Fruit fly (Drosophila melanogaster) whole organism, embryonic: ENCODE results near the gene Karybeta3.
A peak's percentile ranks its signal among the peaks of the same experiment; 100 is the strongest.

Experiments used
- B-H2 ChIP-seq: fragments of 200-800 bp; sonication (Bioruptor generic); optimal IDR thresholded peaks from 2 replicates; lab custom pipeline; 2018; ENCODE audit warnings: missing biosample characterization, mild to moderate bottlenecking, missing genetic modification characterization
- CG11247 ChIP-seq: fragments of 200-800 bp; sonication (Bioruptor generic); IDR thresholded peaks from 2 replicates; pipeline ENCODE4 v1.3.6; 2022; ENCODE audit warnings: missing biosample characterization, missing genetic modification characterization
- CG12155 ChIP-seq: fragments of 200-800 bp; sonication (Bioruptor generic); optimal IDR thresholded peaks from 3 replicates; lab custom pipeline; 2016; ENCODE audit warnings: missing biosample characterization, missing genetic modification characterization
- CG12299 ChIP-seq: fragments of 200-800 bp; sonication (Bioruptor generic); optimal IDR thresholded peaks from 2 replicates; lab custom pipeline; 2018; ENCODE audit warnings: missing biosample characterization, mild to moderate bottlenecking, missing genetic modification characterization
- CG13624 ChIP-seq: fragments of 200-800 bp; sonication (Bioruptor generic); optimal IDR thresholded peaks from 2 replicates; lab custom pipeline; 2016; ENCODE audit warnings: missing biosample characterization, missing genetic modification characterization
- CG14441 ChIP-seq: fragments of 200-800 bp; sonication (Bioruptor generic); IDR thresholded peaks from 2 replicates; pipeline ENCODE4 v1.3.6; 2022; ENCODE audit warnings: missing biosample characterization, missing genetic modification characterization
- CG15073 ChIP-seq: fragments of 200-800 bp; sonication (Bioruptor generic); optimal IDR thresholded peaks from 2 replicates; lab custom pipeline; 2016; ENCODE audit warnings: missing biosample characterization, missing genetic modification characterization
- CG18262 ChIP-seq: fragments of 200-800 bp; optimal IDR thresholded peaks from 3 replicates; lab custom pipeline; 2019; ENCODE audit warnings: missing biosample characterization, mild to moderate bottlenecking, missing genetic modification characterization, moderate library complexity
- CG18764 ChIP-seq: fragments of 200-800 bp; sonication (Bioruptor generic); optimal IDR thresholded peaks from 3 replicates; lab custom pipeline; 2016; ENCODE audit warnings: missing biosample characterization, missing genetic modification characterization
- CG2712 ChIP-seq: fragments of 200-800 bp; optimal IDR thresholded peaks from 3 replicates; lab custom pipeline; 2019; ENCODE audit warnings: missing biosample characterization, mild to moderate bottlenecking, missing genetic modification characterization, moderate library complexity
- CG34422 ChIP-seq: fragments of 200-800 bp; sonication (Bioruptor generic); IDR thresholded peaks from 3 replicates; pipeline ENCODE4 v1.3.6; 2022; ENCODE audit warnings: missing biosample characterization, missing genetic modification characterization
- CG3847 ChIP-seq: fragments of 200-800 bp; sonication (Bioruptor generic); IDR thresholded peaks from 2 replicates; pipeline ENCODE4 v1.3.6; 2022; ENCODE audit warnings: missing biosample characterization, missing genetic modification characterization
- CG6254 ChIP-seq: fragments of 200-800 bp; sonication (Bioruptor generic); optimal IDR thresholded peaks from 3 replicates; lab custom pipeline; 2017; ENCODE audit warnings: mild to moderate bottlenecking, missing biosample characterization, missing genetic modification reagents, missing genetic modification characterization
- CG7786 ChIP-seq: fragments of 200-800 bp; sonication (Bioruptor generic); optimal IDR thresholded peaks from 2 replicates; lab custom pipeline; 2016; ENCODE audit warnings: missing biosample characterization, missing genetic modification characterization
- CG8765 ChIP-seq: fragments of 200-800 bp; sonication (Bioruptor generic); IDR thresholded peaks from 2 replicates; pipeline ENCODE4 v1.3.6; 2022; ENCODE audit warnings: missing biosample characterization, missing genetic modification characterization
- Dip3 ChIP-seq: fragments of 200-800 bp; sonication (Bioruptor generic); optimal IDR thresholded peaks from 3 replicates; lab custom pipeline; 2016; ENCODE audit warnings: missing biosample characterization, missing genetic modification characterization
- Fer1 ChIP-seq: fragments of 200-800 bp; sonication (Bioruptor generic); optimal IDR thresholded peaks from 2 replicates; lab custom pipeline; 2017; ENCODE audit warnings: missing biosample characterization, mild to moderate bottlenecking, missing genetic modification characterization
- Fer2 ChIP-seq: fragments of 200-800 bp; sonication (Bioruptor generic); optimal IDR thresholded peaks from 2 replicates; lab custom pipeline; 2018; ENCODE audit warnings: missing biosample characterization, mild to moderate bottlenecking, missing genetic modification characterization, moderate library complexity
- H15 ChIP-seq: fragments of 200-800 bp; sonication (Bioruptor generic); IDR thresholded peaks from 3 replicates; pipeline ENCODE4 v1.3.6; 2022; ENCODE audit warnings: missing biosample characterization, missing genetic modification characterization
- H2.0 ChIP-seq: fragments of 200-800 bp; sonication (Bioruptor generic); IDR thresholded peaks from 2 replicates; pipeline ENCODE4 v1.3.6; 2022; ENCODE audit warnings: missing biosample characterization, missing genetic modification characterization
- HmgZ ChIP-seq: fragments of 200-800 bp; sonication (Bioruptor generic); optimal IDR thresholded peaks from 2 replicates; lab custom pipeline; 2018; ENCODE audit warnings: missing biosample characterization, mild to moderate bottlenecking, missing genetic modification characterization
- Meics ChIP-seq: fragments of 200-800 bp; sonication (Bioruptor generic); optimal IDR thresholded peaks from 2 replicates; lab custom pipeline; 2017; ENCODE audit warnings: missing biosample characterization, mild to moderate bottlenecking, missing genetic modification characterization
- Ptx1 ChIP-seq: fragments of 200-800 bp; sonication (Bioruptor generic); IDR thresholded peaks from 2 replicates; pipeline ENCODE4 v1.3.6; 2022; ENCODE audit warnings: missing biosample characterization, missing genetic modification characterization
- Sry-β ChIP-seq: fragments of 200-800 bp; sonication (Bioruptor generic); optimal IDR thresholded peaks from 2 replicates; lab custom pipeline; 2018; ENCODE audit warnings: missing biosample characterization, mild to moderate bottlenecking, missing genetic modification characterization, moderate library complexity
- Sry-δ ChIP-seq: fragments of 200-800 bp; sonication (Bioruptor generic); optimal IDR thresholded peaks from 2 replicates; lab custom pipeline; 2016; ENCODE audit warnings: missing biosample characterization, missing genetic modification characterization
- YL-1 ChIP-seq: fragments of 200-800 bp; sonication (Bioruptor generic); optimal IDR thresholded peaks from 3 replicates; lab custom pipeline; 2017; ENCODE audit warnings: missing biosample characterization, mild to moderate bottlenecking, missing genetic modification characterization
- ara ChIP-seq: fragments of 200-800 bp; sonication (Bioruptor generic); IDR thresholded peaks from 2 replicates; pipeline ENCODE4 v1.3.6; 2022; ENCODE audit warnings: missing biosample characterization, missing genetic modification characterization
- bbx ChIP-seq: fragments of 200-800 bp; sonication (Bioruptor generic); IDR thresholded peaks from 2 replicates; pipeline ENCODE4 v1.3.6; 2022; ENCODE audit warnings: missing biosample characterization, missing genetic modification characterization; ENCODE audit not compliant: partially characterized antibody
- bcd ChIP-seq: fragments of 200-800 bp; sonication (Bioruptor generic); optimal IDR thresholded peaks from 2 replicates; lab custom pipeline; 2017; ENCODE audit warnings: missing biosample characterization, mild to moderate bottlenecking, missing genetic modification characterization
- cato ChIP-seq: fragments of 200-800 bp; sonication (Bioruptor generic); optimal IDR thresholded peaks from 2 replicates; lab custom pipeline; 2016; ENCODE audit warnings: missing biosample characterization, missing genetic modification characterization, borderline replicate concordance
- chm ChIP-seq: fragments of 200-800 bp; sonication (Bioruptor generic); IDR thresholded peaks from 2 replicates; pipeline ENCODE4 v1.3.6; 2022; ENCODE audit warnings: missing biosample characterization, missing genetic modification characterization
- crp ChIP-seq, 2 experiments: fragments of 200-800 bp; sonication (Bioruptor generic); optimal IDR thresholded peaks; 2 replicates in 1 of 2; 3 replicates in 1 of 2; lab custom pipeline; 2017; ENCODE audit warnings: missing biosample characterization in 2 of 2, missing genetic modification characterization in 2 of 2, mild to moderate bottlenecking in 1 of 2, moderate library complexity in 1 of 2
- dmrt11E ChIP-seq: fragments of 200-800 bp; sonication (Bioruptor generic); optimal IDR thresholded peaks from 3 replicates; lab custom pipeline; 2018; ENCODE audit warnings: missing biosample characterization, mild to moderate bottlenecking, missing genetic modification characterization, moderate library complexity
- ems ChIP-seq: fragments of 200-800 bp; sonication (Bioruptor generic); optimal IDR thresholded peaks from 3 replicates; lab custom pipeline; 2016; ENCODE audit warnings: missing biosample characterization, missing genetic modification characterization
- ewg ChIP-seq: fragments of 200-800 bp; sonication (Bioruptor generic); optimal IDR thresholded peaks from 3 replicates; lab custom pipeline; 2017; ENCODE audit warnings: mild to moderate bottlenecking, missing biosample characterization, missing genetic modification reagents, missing genetic modification characterization
- ftz-f1 ChIP-seq: fragments of 200-800 bp; sonication (Bioruptor generic); optimal IDR thresholded peaks from 2 replicates; lab custom pipeline; 2016; ENCODE audit warnings: missing biosample characterization, missing genetic modification characterization
- hbn ChIP-seq: fragments of 200-800 bp; sonication (Bioruptor generic); IDR thresholded peaks from 2 replicates; pipeline ENCODE4 v1.3.6; 2022; ENCODE audit warnings: missing biosample characterization, missing genetic modification characterization; ENCODE audit not compliant: partially characterized antibody
- ind ChIP-seq: fragments of 200-800 bp; sonication (Bioruptor generic); optimal IDR thresholded peaks from 3 replicates; lab custom pipeline; 2016; ENCODE audit warnings: missing biosample characterization, missing genetic modification characterization
- kah ChIP-seq: fragments of 200-800 bp; sonication (Bioruptor generic); optimal IDR thresholded peaks from 2 replicates; lab custom pipeline; 2018; ENCODE audit warnings: missing biosample characterization, mild to moderate bottlenecking, missing genetic modification characterization
- lab ChIP-seq: fragments of 200-800 bp; sonication (Bioruptor generic); optimal IDR thresholded peaks from 3 replicates; lab custom pipeline; 2017; ENCODE audit warnings: missing biosample characterization, missing genetic modification characterization, mild to moderate bottlenecking, moderate library complexity, missing genetic modification reagents
- lov ChIP-seq, 2 experiments: fragments of 200-800 bp in 1 of 2; fragments of >200 bp in 1 of 2; sonication (Bioruptor generic) in 1 of 2; IDR thresholded peaks in 1 of 2; optimal IDR thresholded peaks in 1 of 2; 2 replicates in 1 of 2; 3 replicates in 1 of 2; pipeline versions ENCODE4 v1.3.6 to Lab custom; 2017 to 2022; ENCODE audit warnings: missing biosample characterization in 1 of 2, missing genetic modification characterization in 1 of 2
- org-1 ChIP-seq: fragments of 200-800 bp; sonication (Bioruptor generic); optimal IDR thresholded peaks from 2 replicates; lab custom pipeline; 2017; ENCODE audit warnings: missing biosample characterization, missing genetic modification characterization
- pb ChIP-seq: fragments of 200-800 bp; sonication (Bioruptor generic); optimal IDR thresholded peaks from 3 replicates; lab custom pipeline; 2016; ENCODE audit warnings: missing biosample characterization, missing genetic modification characterization
- pfk ChIP-seq: fragments of 200-800 bp; sonication (Bioruptor generic); optimal IDR thresholded peaks from 2 replicates; lab custom pipeline; 2018; ENCODE audit warnings: missing biosample characterization, mild to moderate bottlenecking, missing genetic modification characterization, moderate library complexity
- pzg ChIP-seq: fragments of 200-800 bp; sonication (Bioruptor generic); optimal IDR thresholded peaks from 3 replicates; lab custom pipeline; 2018; ENCODE audit warnings: missing biosample characterization, mild to moderate bottlenecking, missing genetic modification characterization, moderate library complexity
- slbo ChIP-seq: fragments of 200-800 bp; sonication (Bioruptor generic); IDR thresholded peaks from 2 replicates; pipeline ENCODE4 v1.3.6; 2022; ENCODE audit warnings: missing biosample characterization, missing genetic modification characterization
- stwl ChIP-seq: fragments of 200-800 bp; sonication (Bioruptor generic); optimal IDR thresholded peaks from 3 replicates; lab custom pipeline; 2018; ENCODE audit warnings: missing biosample characterization, mild to moderate bottlenecking, missing genetic modification characterization, moderate library complexity
- tgo ChIP-seq: fragments of 200-800 bp; sonication (Bioruptor generic); IDR thresholded peaks from 3 replicates; pipeline ENCODE4 v1.3.6; 2022; ENCODE audit warnings: missing biosample characterization, missing genetic modification characterization
- toy ChIP-seq: fragments of 200-800 bp; sonication (Bioruptor generic); IDR thresholded peaks from 2 replicates; pipeline ENCODE4 v1.3.6; 2022; ENCODE audit warnings: missing biosample characterization, missing genetic modification characterization

The Karybeta3 gene

DNA sequence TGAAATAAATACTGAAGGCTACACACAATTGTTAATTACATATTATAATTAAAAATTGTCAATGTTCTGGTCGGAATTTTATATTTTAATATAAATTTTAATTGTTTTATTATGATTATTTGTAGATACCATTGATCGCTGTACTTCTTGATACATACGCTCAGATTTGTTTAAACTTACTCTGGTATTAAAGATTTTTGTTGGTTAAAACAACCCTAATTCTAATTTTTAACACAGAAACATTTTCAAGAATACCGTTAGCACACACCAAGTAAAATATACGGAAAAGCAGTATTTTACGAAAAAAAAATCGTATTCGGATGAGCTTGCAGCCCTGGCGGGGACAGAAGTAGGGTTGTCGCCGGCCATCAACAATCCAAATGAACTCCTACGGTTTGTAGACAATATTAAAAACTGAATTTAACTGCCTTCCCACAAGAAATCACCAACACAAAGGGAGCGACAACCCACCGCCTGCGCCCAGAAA is 7.3 kb upstream of the Karybeta3 start, which contains the start of the genes CG9775, MED31 and slx1 (continued):
- TF ChIP-seq CG34422 (peak; percentile 68), CG7786 (GFP tag; lab: Kevin White, UChicago) (no peak), CG15073 (no peak), tgo (GFP tag; lab: Robert Waterston, UW) (peak; percentile 82), ems (GFP tag; lab: Kevin White, UChicago) (no peak), hbn (GFP tag; lab: Robert Waterston, UW) (no peak), pzg (GFP tag; lab: Kevin White, UChicago) (peak; percentile 54), CG8765 (GFP tag; lab: Robert Waterston, UW) (0 out of 2 replicates have a peak, but pooled peaks have one; percentile 58), CG2712 (tag; lab: Kevin White, UChicago) (peak; percentile 88), CG6254 (GFP tag; lab: Kevin White, UChicago) (peak; percentile 65), bbx (GFP tag; lab: Robert Waterston, UW) (0 out of 2 replicates have a peak, but pooled peaks have one; percentile 10), ftz-f1 (no peak), Meics (GFP tag; lab: Kevin White, UChicago) (peak; percentile 78), ind (GFP tag; lab: Kevin White, UChicago) (peak; percentile 76), H15 (GFP tag; lab: Robert Waterston, UW) (peak; percentile 52; the same call in 1 of the 3 replicates), stwl (peak; percentile 56), chm (GFP tag; lab: Robert Waterston, UW) (0 out of 2 replicates have a peak, but pooled peaks have one; percentile 35), Fer2 (tag; lab: Kevin White, UChicago) (peak; percentile 63), crp (GFP tag; optimal IDR thresholded peaks at IDR 0.05; lab: Kevin White, UChicago) (peak in 1 of 2 experiments; percentile 11), dmrt11E (peak; percentile 76), B-H2 (peak; percentile 50), Dip3 (peak; percentile 29), Fer1 (peak; percentile 57), CG12299 (tag; lab: Kevin White, UChicago) (peak; percentile 36), CG12155 (GFP tag; lab: Kevin White, UChicago) (peak; percentile 59), slbo (GFP tag; lab: Robert Waterston, UW) (peak; percentile 78), bcd (peak; percentile 81), Ptx1 (GFP tag; lab: Robert Waterston, UW) (peak; percentile 83), HmgZ (tag; lab: Kevin White, UChicago) (peak; percentile 45), lov (optimal IDR thresholded peaks at IDR 0.05; lab: Kevin White, UChicago) (no peak), lov (GFP tag; IDR thresholded peaks at IDR 0.05; lab: Robert Waterston, UW) (0 out of 3 replicates have a peak, but pooled peaks have one; percentile 60), CG14441 (GFP tag; lab: Robert Waterston, UW) (peak; percentile 80), Sry-β (peak; percentile 7), kah (no peak), ewg (GFP tag; lab: Kevin White, UChicago) (peak; percentile 53), ara (GFP tag; lab: Robert Waterston, UW) (peak; percentile 57; the same call in 1 of the 2 replicates), H2.0 (0 out of 2 replicates have a peak, but pooled peaks have one; percentile 62), lab (peak; percentile 77), CG18764 (GFP tag; lab: Kevin White, UChicago) (peak; percentile 60), CG11247 (GFP tag; lab: Robert Waterston, UW) (peak; percentile 59; the same call in 1 of the 2 replicates), CG13624 (GFP tag; lab: Kevin White, UChicago) (no peak), Sry-δ (no peak), CG18262 (tag; lab: Kevin White, UChicago) (peak; percentile 86), toy (no peak), pfk (GFP tag; lab: Kevin White, UChicago) (no peak), org-1 (GFP tag; lab: Kevin White, UChicago) (peak; percentile 26), pb (GFP tag; lab: Kevin White, UChicago) (peak; percentile 25), cato (GFP tag; lab: Kevin White, UChicago) (peak; percentile 36), YL-1 (GFP tag; lab: Kevin White, UChicago) (peak; percentile 74), CG3847 (peak; percentile 80)
